Fruit fly (Drosophila melanogaster) whole organism, embryonic: ENCODE results near the gene CG34268.

Experiments used
- CG11093 ChIP-seq: fragments of 200-800 bp; sonication (Bioruptor generic); IDR thresholded peaks from 3 replicates; pipeline ENCODE4 v1.3.6; 2022; ENCODE audit warnings: missing biosample characterization, missing genetic modification characterization
- CG12391 ChIP-seq: fragments of 200-800 bp; sonication (Bioruptor generic); optimal IDR thresholded peaks from 3 replicates; lab custom pipeline; 2018; ENCODE audit warnings: missing biosample characterization, mild to moderate bottlenecking, missing genetic modification characterization, moderate library complexity
- CG14014 ChIP-seq: fragments of 200-800 bp; sonication (Bioruptor generic); IDR thresholded peaks from 2 replicates; pipeline ENCODE4 v1.3.6; 2022; ENCODE audit warnings: missing biosample characterization, missing genetic modification characterization
- CG14441 ChIP-seq: fragments of 200-800 bp; sonication (Bioruptor generic); IDR thresholded peaks from 2 replicates; pipeline ENCODE4 v1.3.6; 2022; ENCODE audit warnings: missing biosample characterization, missing genetic modification characterization
- CG14860 ChIP-seq: fragments of 200-800 bp; sonication (Bioruptor generic); IDR thresholded peaks from 3 replicates; pipeline ENCODE4 v1.3.6; 2022; ENCODE audit warnings: missing biosample characterization, missing genetic modification characterization; ENCODE audit not compliant: partially characterized antibody
- CG15269 ChIP-seq: fragments of 200-800 bp; sonication (Bioruptor generic); optimal IDR thresholded peaks from 2 replicates; lab custom pipeline; 2018; ENCODE audit warnings: missing biosample characterization, mild to moderate bottlenecking, missing genetic modification characterization, moderate library complexity
- CG18619 ChIP-seq: fragments of 200-800 bp; sonication (Bioruptor generic); optimal IDR thresholded peaks from 3 replicates; lab custom pipeline; 2017; ENCODE audit warnings: missing biosample characterization, mild to moderate bottlenecking, missing genetic modification characterization
- CG2120 ChIP-seq: fragments of 200-800 bp; sonication (Bioruptor generic); optimal IDR thresholded peaks from 3 replicates; lab custom pipeline; 2016; ENCODE audit warnings: missing biosample characterization, missing genetic modification characterization
- CG32532 ChIP-seq: fragments of 200-800 bp; sonication (Bioruptor generic); IDR thresholded peaks from 2 replicates; pipeline ENCODE4 v1.3.6; 2022; ENCODE audit warnings: missing biosample characterization, missing genetic modification characterization
- CG3281 ChIP-seq: fragments of 200-800 bp; sonication (Bioruptor generic); optimal IDR thresholded peaks from 3 replicates; lab custom pipeline; 2017; ENCODE audit warnings: missing biosample characterization, mild to moderate bottlenecking, missing genetic modification characterization
- CG33557 ChIP-seq: fragments of 200-800 bp; sonication (Bioruptor generic); optimal IDR thresholded peaks from 2 replicates; lab custom pipeline; 2019; ENCODE audit warnings: missing biosample characterization, mild to moderate bottlenecking, missing genetic modification characterization, moderate library complexity
- CG34376 ChIP-seq: fragments of 200-800 bp; sonication (Bioruptor generic); optimal IDR thresholded peaks from 2 replicates; lab custom pipeline; 2018; ENCODE audit warnings: missing biosample characterization, mild to moderate bottlenecking, missing genetic modification characterization
- CG3838 ChIP-seq: fragments of 200-800 bp; sonication (Bioruptor generic); optimal IDR thresholded peaks from 3 replicates; lab custom pipeline; 2016; ENCODE audit warnings: missing biosample characterization, missing genetic modification characterization
- CG4730 ChIP-seq: fragments of 200-800 bp; sonication (Bioruptor generic); IDR thresholded peaks from 2 replicates; pipeline ENCODE4 v1.3.6; 2022; ENCODE audit warnings: missing biosample characterization, missing genetic modification characterization
- CG6683 ChIP-seq: fragments of 200-800 bp; sonication (Bioruptor generic); optimal IDR thresholded peaks from 2 replicates; lab custom pipeline; 2017; ENCODE audit warnings: missing biosample characterization, mild to moderate bottlenecking, missing genetic modification characterization, missing genetic modification reagents
- CG6689 ChIP-seq: fragments of 200-800 bp; sonication (Bioruptor generic); IDR thresholded peaks from 2 replicates; pipeline ENCODE4 v1.3.6; 2022; ENCODE audit warnings: missing biosample characterization, missing genetic modification characterization
- CG7271 ChIP-seq: fragments of 200-800 bp; sonication (Bioruptor generic); optimal IDR thresholded peaks from 2 replicates; lab custom pipeline; 2018; ENCODE audit warnings: missing biosample characterization, mild to moderate bottlenecking, missing genetic modification characterization, moderate library complexity
- CG9437 ChIP-seq: fragments of 200-800 bp; sonication (Bioruptor generic); optimal IDR thresholded peaks from 2 replicates; lab custom pipeline; 2018; ENCODE audit warnings: missing biosample characterization, mild to moderate bottlenecking, missing genetic modification characterization
- Camta ChIP-seq: fragments of 200-800 bp; sonication (Bioruptor generic); optimal IDR thresholded peaks from 2 replicates; lab custom pipeline; 2016; ENCODE audit warnings: missing biosample characterization, missing genetic modification characterization
- CrebB ChIP-seq: fragments of 200-800 bp; sonication (Bioruptor generic); optimal IDR thresholded peaks from 3 replicates; lab custom pipeline; 2018; ENCODE audit warnings: missing biosample characterization, mild to moderate bottlenecking, missing genetic modification characterization
- Dbx ChIP-seq: fragments of 200-800 bp; sonication (Bioruptor generic); IDR thresholded peaks from 3 replicates; pipeline ENCODE4 v1.3.6; 2022; ENCODE audit warnings: missing biosample characterization, missing genetic modification characterization
- Fer2 ChIP-seq: fragments of 200-800 bp; sonication (Bioruptor generic); optimal IDR thresholded peaks from 2 replicates; lab custom pipeline; 2018; ENCODE audit warnings: missing biosample characterization, mild to moderate bottlenecking, missing genetic modification characterization, moderate library complexity
- HHEX ChIP-seq: fragments of 200-800 bp; sonication (Bioruptor generic); optimal IDR thresholded peaks from 3 replicates; lab custom pipeline; 2017; ENCODE audit warnings: missing biosample characterization, mild to moderate bottlenecking, missing genetic modification characterization, missing genetic modification reagents
- Hmr ChIP-seq: fragments of 200-800 bp; sonication (Bioruptor generic); optimal IDR thresholded peaks from 3 replicates; lab custom pipeline; 2017; ENCODE audit warnings: mild to moderate bottlenecking, missing biosample characterization, missing genetic modification reagents, missing genetic modification characterization
- MTF-1 ChIP-seq: fragments of 200-800 bp; sonication (Bioruptor generic); optimal IDR thresholded peaks from 2 replicates; lab custom pipeline; 2018; ENCODE audit warnings: missing biosample characterization, mild to moderate bottlenecking, missing genetic modification characterization, borderline replicate concordance
- Meics ChIP-seq: fragments of 200-800 bp; sonication (Bioruptor generic); optimal IDR thresholded peaks from 2 replicates; lab custom pipeline; 2017; ENCODE audit warnings: missing biosample characterization, mild to moderate bottlenecking, missing genetic modification characterization
- Nf-YB ChIP-seq: fragments of 200-800 bp; sonication (Bioruptor generic); optimal IDR thresholded peaks from 3 replicates; lab custom pipeline; 2019; ENCODE audit warnings: missing biosample characterization, mild to moderate bottlenecking, missing genetic modification characterization, moderate library complexity
- Poxn ChIP-seq: fragments of 200-800 bp; sonication (Bioruptor generic); IDR thresholded peaks from 2 replicates; pipeline ENCODE4 v1.3.6; 2022; ENCODE audit warnings: missing biosample characterization, missing genetic modification characterization
- Rfx ChIP-seq: fragments of 200-800 bp; sonication (Bioruptor generic); IDR thresholded peaks from 2 replicates; pipeline ENCODE4 v1.3.6; 2022; ENCODE audit warnings: missing biosample characterization, missing genetic modification characterization
- Sox100B ChIP-seq: fragments of 200-800 bp; sonication (Bioruptor generic); optimal IDR thresholded peaks from 3 replicates; lab custom pipeline; 2018; ENCODE audit warnings: missing biosample characterization, mild to moderate bottlenecking, missing genetic modification characterization
- Vsx1 ChIP-seq: fragments of 200-800 bp; sonication (Bioruptor generic); optimal IDR thresholded peaks from 2 replicates; lab custom pipeline; 2017; ENCODE audit warnings: missing biosample characterization, mild to moderate bottlenecking, missing genetic modification characterization, missing genetic modification reagents
- dmrt99B ChIP-seq: fragments of 200-800 bp; sonication (Bioruptor generic); optimal IDR thresholded peaks from 2 replicates; lab custom pipeline; 2018; ENCODE audit warnings: missing biosample characterization, mild to moderate bottlenecking, missing genetic modification characterization, moderate library complexity
- dpn ChIP-seq, 2 experiments: fragments of 200-800 bp; sonication (Bioruptor generic); optimal IDR thresholded peaks; 3 replicates each; lab custom pipeline; 2016; ENCODE audit warnings: missing biosample characterization in 2 of 2, missing genetic modification characterization in 2 of 2
- dysf ChIP-seq: fragments of 200-800 bp; sonication (Bioruptor generic); IDR thresholded peaks from 3 replicates; pipeline ENCODE4 v1.3.6; 2022; ENCODE audit warnings: missing biosample characterization, missing genetic modification characterization
- fd64A ChIP-seq: fragments of 200-800 bp; sonication (Bioruptor generic); optimal IDR thresholded peaks from 3 replicates; lab custom pipeline; 2018; ENCODE audit warnings: missing biosample characterization, mild to moderate bottlenecking, missing genetic modification characterization
- grau ChIP-seq: fragments of 200-800 bp; optimal IDR thresholded peaks from 3 replicates; lab custom pipeline; 2019; ENCODE audit warnings: missing biosample characterization, mild to moderate bottlenecking, missing genetic modification characterization, moderate library complexity
- gro ChIP-seq: fragments of 200-800 bp; sonication (Bioruptor generic); optimal IDR thresholded peaks from 2 replicates; lab custom pipeline; 2016; ENCODE audit warnings: missing biosample characterization, missing genetic modification characterization
- gsb ChIP-seq: fragments of 200-800 bp; sonication (Bioruptor generic); IDR thresholded peaks from 2 replicates; pipeline ENCODE4 v1.3.6; 2022; ENCODE audit warnings: missing biosample characterization, missing genetic modification characterization
- hbn ChIP-seq: fragments of 200-800 bp; sonication (Bioruptor generic); IDR thresholded peaks from 2 replicates; pipeline ENCODE4 v1.3.6; 2022; ENCODE audit warnings: missing biosample characterization, missing genetic modification characterization; ENCODE audit not compliant: partially characterized antibody
- lmd ChIP-seq: fragments of 200-800 bp; sonication (Bioruptor generic); IDR thresholded peaks from 2 replicates; pipeline ENCODE4 v1.3.6; 2022; ENCODE audit warnings: missing biosample characterization, missing genetic modification characterization
- mld ChIP-seq: fragments of 200-800 bp; sonication (Bioruptor generic); IDR thresholded peaks from 3 replicates; pipeline ENCODE4 v1.3.6; 2022; ENCODE audit warnings: missing biosample characterization, missing genetic modification characterization; ENCODE audit not compliant: partially characterized antibody
- pita ChIP-seq: fragments of 200-800 bp; sonication (Bioruptor generic); optimal IDR thresholded peaks from 2 replicates; lab custom pipeline; 2017; ENCODE audit warnings: missing biosample characterization, mild to moderate bottlenecking, missing genetic modification characterization
- repo ChIP-seq: fragments of 200-800 bp; sonication (Bioruptor generic); optimal IDR thresholded peaks from 2 replicates; lab custom pipeline; 2016; ENCODE audit warnings: missing biosample characterization, missing genetic modification characterization
- rib ChIP-seq: fragments of 200-800 bp; sonication (Bioruptor generic); IDR thresholded peaks from 2 replicates; pipeline ENCODE4 v1.3.6; 2022; ENCODE audit warnings: missing biosample characterization, missing genetic modification characterization
- sd ChIP-seq: fragments of 200-800 bp; sonication (Bioruptor generic); optimal IDR thresholded peaks from 3 replicates; lab custom pipeline; 2018; ENCODE audit warnings: missing biosample characterization, mild to moderate bottlenecking, missing genetic modification characterization, moderate library complexity
- slbo ChIP-seq: fragments of 200-800 bp; sonication (Bioruptor generic); IDR thresholded peaks from 2 replicates; pipeline ENCODE4 v1.3.6; 2022; ENCODE audit warnings: missing biosample characterization, missing genetic modification characterization
- tin ChIP-seq: fragments of 200-800 bp; sonication (Bioruptor generic); optimal IDR thresholded peaks from 3 replicates; lab custom pipeline; 2016; ENCODE audit warnings: missing biosample characterization, missing genetic modification characterization
- tll ChIP-seq, 2 experiments: fragments of 200-800 bp in 1 of 2; fragments of >200 bp in 1 of 2; sonication (Bioruptor generic) in 1 of 2; optimal IDR thresholded peaks; 2 replicates each; lab custom pipeline; 2017 to 2019; ENCODE audit warnings: missing biosample characterization in 2 of 2, missing genetic modification characterization in 2 of 2, mild to moderate bottlenecking in 1 of 2, moderate library complexity in 1 of 2
- ttk ChIP-seq: fragments of 200-800 bp; sonication (Bioruptor generic); IDR thresholded peaks from 2 replicates; pipeline ENCODE4 v2.1.2; 2022; ENCODE audit warnings: missing biosample characterization, missing genetic modification characterization
- unc-4 ChIP-seq: fragments of 200-800 bp; sonication (Bioruptor generic); IDR thresholded peaks from 2 replicates; pipeline ENCODE4 v1.3.6; 2022; ENCODE audit warnings: missing biosample characterization, missing genetic modification characterization; ENCODE audit not compliant: partially characterized antibody

The CG34268 gene

DNA sequence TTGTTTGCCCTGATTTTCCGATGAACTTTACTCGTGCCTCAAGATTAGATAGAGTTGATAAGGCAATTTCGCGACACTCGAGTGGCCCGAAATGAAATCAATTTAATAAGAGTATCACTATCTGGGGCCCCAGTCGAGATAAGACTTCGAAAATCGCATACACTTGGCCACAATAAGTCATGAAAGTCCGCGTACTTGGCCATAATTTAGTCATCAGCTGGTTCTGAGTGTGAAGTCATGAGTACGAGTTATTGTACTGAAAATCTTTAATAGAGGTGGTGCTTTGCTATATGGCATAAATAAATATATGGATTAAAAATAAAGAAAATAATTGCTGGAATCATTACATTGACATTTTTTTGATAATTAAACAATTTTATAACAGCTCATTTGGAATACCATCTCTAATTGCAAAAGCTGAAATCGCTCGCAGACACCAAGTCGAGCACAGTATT lies 11.0 kb downstream of the CG34268 start (continued):
- TF ChIP-seq CG6683 (GFP tag; lab: Kevin White, UChicago) (no peak), rib (GFP tag; lab: Robert Waterston, UW) (0 out of 2 replicates have a peak, but pooled peaks have one; percentile 32), slbo (GFP tag; lab: Robert Waterston, UW) (peak; percentile 63), repo (GFP tag; lab: Kevin White, UChicago) (no peak), Hmr (peak; percentile 37), Nf-YB (no peak), CG4730 (no peak), HHEX (peak; percentile 12), dysf (GFP tag; lab: Robert Waterston, UW) (0 out of 3 replicates have a peak, but pooled peaks have one; percentile 36), CG18619 (GFP tag; lab: Kevin White, UChicago) (no peak), pita (GFP tag; lab: Kevin White, UChicago) (no peak), unc-4 (no peak), CG33557 (GFP tag; lab: Kevin White, UChicago) (no peak), CG34376 (GFP tag; lab: Kevin White, UChicago) (peak; percentile 71), dpn (GFP tag; optimal IDR thresholded peaks at IDR 0.05; lab: Kevin White, UChicago) (no peak), grau (peak; percentile 26), CG3838 (GFP tag; lab: Kevin White, UChicago) (no peak), CG14441 (GFP tag; lab: Robert Waterston, UW) (no peak), CG12391 (tag; lab: Kevin White, UChicago) (peak; percentile 4), gsb (no peak), tin (GFP tag; lab: Kevin White, UChicago) (no peak), Sox100B (GFP tag; lab: Kevin White, UChicago) (no peak), dmrt99B (no peak), CG7271 (no peak), lmd (GFP tag; lab: Robert Waterston, UW) (peak; percentile 20; the same call in 1 of the 2 replicates), Meics (peak; percentile 29), CG3281 (GFP tag; lab: Kevin White, UChicago) (peak; percentile 31), tll (GFP tag; optimal IDR thresholded peaks at IDR 0.05; lab: Kevin White, UChicago) (no peak), CrebB (no peak), CG9437 (no peak), Camta (no peak), CG2120 (peak; percentile 68), fd64A (GFP tag; lab: Kevin White, UChicago) (no peak), Vsx1 (GFP tag; lab: Kevin White, UChicago) (no peak), CG14014 (GFP tag; lab: Robert Waterston, UW) (0 out of 2 replicates have a peak, but pooled peaks have one; percentile 24), ttk (no peak), mld (GFP tag; lab: Robert Waterston, UW) (no peak), CG14860 (GFP tag; lab: Robert Waterston, UW) (no peak), Poxn (no peak), Dbx (GFP tag; lab: Robert Waterston, UW) (peak; percentile 50; the same call in 1 of the 3 replicates), MTF-1 (GFP tag; lab: Kevin White, UChicago) (no peak), CG6689 (GFP tag; lab: Robert Waterston, UW) (0 out of 2 replicates have a peak, but pooled peaks have one; percentile 15), CG32532 (GFP tag; lab: Robert Waterston, UW) (peak; percentile 54; the same call in 1 of the 2 replicates), gro (GFP tag; lab: Kevin White, UChicago) (no peak), hbn (GFP tag; lab: Robert Waterston, UW) (no peak), Fer2 (tag; lab: Kevin White, UChicago) (no peak), CG11093 (no peak), CG15269 (peak; percentile 41), Rfx (GFP tag; lab: Robert Waterston, UW) (peak; percentile 66), sd (tag; lab: Kevin White, UChicago) (peak; percentile 19)
